Worm (Caenorhabditis elegans) whole organism, L4/young adult: ENCODE measurements around the gene ttc-7.

Experiments used
- W03F9.2 ChIP-seq: fragments of 150-350 bp; optimal IDR thresholded peaks from 2 replicates; lab custom pipeline; 2014; ENCODE audit warnings: missing biosample characterization, missing genetic modification characterization
- him-1 ChIP-seq: sonication (generic microtip); optimal IDR thresholded peaks from 2 replicates; lab custom pipeline; 2016; ENCODE audit warnings: missing genotype, missing genetic modification reagents, missing genetic modification characterization, missing compliant biosample characterization

DNA sequence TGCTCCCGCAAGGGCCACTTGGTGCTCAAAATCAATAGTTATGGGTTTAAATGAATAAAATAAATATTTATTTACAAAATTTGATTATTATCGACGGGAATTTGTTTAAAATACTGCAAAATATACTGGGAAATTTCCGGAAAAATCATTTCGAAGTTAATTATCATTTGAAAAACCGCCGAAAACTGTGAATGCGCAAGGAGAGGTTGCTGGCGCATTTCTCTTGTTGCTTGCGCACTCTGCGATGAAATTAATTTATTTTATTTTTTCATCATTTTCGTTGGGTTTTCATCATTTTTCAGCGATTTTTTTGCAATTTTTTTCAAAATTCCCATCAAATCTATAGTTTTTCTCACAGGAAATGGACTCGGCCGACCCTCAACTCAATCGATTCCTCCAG lies 697 bp upstream of the ttc-7 start, which contains the start of gene ddp-1:
- TF ChIP-seq him-1 (tag; lab: Kevin White, UChicago) (peak; percentile 80), W03F9.2 (peak; percentile 96)
